Worm (Caenorhabditis elegans) whole organism, L4 larva: ENCODE results near the gene his-70.
A peak's percentile ranks its signal among the peaks of the same experiment; 100 is the strongest.

Experiments
- D1046.2 ChIP-seq: fragments of 200-800 bp; sonication (Bioruptor generic); IDR thresholded peaks from 2 replicates; pipeline ENCODE4 v1.3.6; 2022; ENCODE audit warnings: missing genetic modification characterization, missing compliant biosample characterization
- F37D6.2 ChIP-seq: sonication (generic microtip); optimal IDR thresholded peaks from 2 replicates; lab custom pipeline; 2016; ENCODE audit warnings: mild to moderate bottlenecking, missing genetic modification characterization, missing compliant biosample characterization
- T26A8.4 ChIP-seq: fragments of 200-800 bp; sonication (Bioruptor generic); IDR thresholded peaks from 2 replicates; pipeline ENCODE4 v1.3.6; 2022; ENCODE audit warnings: missing genetic modification characterization, missing compliant biosample characterization
- Y75B8A.6 ChIP-seq: fragments of 200-800 bp; sonication (Bioruptor generic); IDR thresholded peaks from 2 replicates; pipeline ENCODE4 v1.3.6; 2022; ENCODE audit warnings: missing genetic modification reagents, missing genetic modification characterization, missing compliant biosample characterization
- aha-1 ChIP-seq: fragments of 150-350 bp; peaks from one replicate; lab custom pipeline; 2014; ENCODE audit warnings: missing biosample characterization, missing genetic modification characterization
- aly-2 ChIP-seq: sonication (generic microtip); optimal IDR thresholded peaks from 2 replicates; lab custom pipeline; 2018; ENCODE audit warnings: missing biosample characterization, missing genetic modification characterization
- ceh-20 ChIP-seq: fragments of 200-800 bp; sonication (Bioruptor generic); IDR thresholded peaks from 2 replicates; pipeline ENCODE4 v1.3.6; 2022; ENCODE audit warnings: missing genetic modification reagents, missing genetic modification characterization, missing compliant biosample characterization
- ceh-32 ChIP-seq: sonication (generic microtip); optimal IDR thresholded peaks from 2 replicates; lab custom pipeline; 2016; ENCODE audit warnings: mild to moderate bottlenecking, missing genetic modification characterization, missing compliant biosample characterization; ENCODE audit not compliant: poor library complexity
- daf-12 ChIP-seq: fragments of 150-350 bp; optimal IDR thresholded peaks from 2 replicates; lab custom pipeline; 2014; ENCODE audit warnings: missing biosample characterization, missing genetic modification reagents, missing genetic modification characterization
- daf-19 ChIP-seq: fragments of 200-800 bp; sonication (Bioruptor generic); conservative IDR thresholded peaks from 2 replicates; pipeline ENCODE4 v1.3.6; 2022; ENCODE audit warnings: missing genetic modification characterization, missing compliant biosample characterization
- dmd-6 ChIP-seq: fragments of 200-800 bp; sonication (Bioruptor generic); IDR thresholded peaks from 2 replicates; pipeline ENCODE4 v1.3.6; 2022; ENCODE audit warnings: missing genetic modification reagents, missing genetic modification characterization, missing compliant biosample characterization
- duxl-1 ChIP-seq: sonication (generic microtip); optimal IDR thresholded peaks from 2 replicates; lab custom pipeline; 2016; ENCODE audit warnings: mild to moderate bottlenecking, missing genetic modification characterization, moderate library complexity, missing compliant biosample characterization; ENCODE audit not compliant: poor library complexity
- egl-27 ChIP-seq: sonication (generic microtip); optimal IDR thresholded peaks from 3 replicates; lab custom pipeline; 2017; ENCODE audit warnings: missing biosample characterization, missing genetic modification reagents, missing genetic modification characterization
- egl-43 ChIP-seq: fragments of 200-800 bp; sonication (Bioruptor generic); IDR thresholded peaks from 2 replicates; pipeline ENCODE4 v1.3.6; 2022; ENCODE audit warnings: missing genetic modification reagents, missing genetic modification characterization, missing compliant biosample characterization
- fos-1 ChIP-seq: fragments of 150-350 bp; optimal IDR thresholded peaks from 2 replicates; lab custom pipeline; 2014; ENCODE audit warnings: missing biosample characterization, missing genetic modification characterization
- gei-8 ChIP-seq: fragments of 200-800 bp; sonication (Bioruptor generic); optimal IDR thresholded peaks from 2 replicates; lab custom pipeline; 2018; ENCODE audit warnings: mild to moderate bottlenecking, missing genetic modification characterization, missing compliant biosample characterization
- hmg-1.1 ChIP-seq: fragments of 200-800 bp; sonication (Bioruptor generic); IDR thresholded peaks from 2 replicates; pipeline ENCODE4 v1.3.6; 2022; ENCODE audit warnings: missing genetic modification reagents, missing genetic modification characterization, missing compliant biosample characterization
- lin-1 ChIP-seq: fragments of 200-800 bp; sonication (Bioruptor generic); IDR thresholded peaks from 2 replicates; pipeline ENCODE4 v1.3.6; 2022; ENCODE audit warnings: missing genetic modification reagents, missing genetic modification characterization, missing compliant biosample characterization
- lsy-2 ChIP-seq, 2 experiments: fragments of 150-350 bp in 1 of 2; sonication (generic microtip) in 1 of 2; optimal IDR thresholded peaks; 2 replicates each; lab custom pipeline; 2014 to 2017; ENCODE audit warnings: missing biosample characterization in 2 of 2, missing genetic modification characterization in 2 of 2
- madf-5 ChIP-seq, 2 experiments: fragments of 200-800 bp; sonication (Bioruptor generic); IDR thresholded peaks; 2 replicates each; pipeline ENCODE4 v1.3.6; 2022; ENCODE audit warnings: missing compliant biosample characterization in 2 of 2, missing genetic modification characterization in 2 of 2
- mes-2 ChIP-seq: sonication (generic microtip); optimal IDR thresholded peaks from 2 replicates; lab custom pipeline; 2016; ENCODE audit warnings: missing genotype, mild to moderate bottlenecking, missing genetic modification characterization, missing compliant biosample characterization; ENCODE audit not compliant: poor library complexity, severe bottlenecking
- nhr-11 ChIP-seq: fragments of 150-350 bp; optimal IDR thresholded peaks from 2 replicates; lab custom pipeline; 2014; ENCODE audit warnings: missing biosample characterization, missing genetic modification characterization
- nhr-237 ChIP-seq: sonication (generic microtip); optimal IDR thresholded peaks from 2 replicates; lab custom pipeline; 2017; ENCODE audit warnings: missing biosample characterization, missing genetic modification characterization
- nhr-25 ChIP-seq: sonication (generic microtip); optimal IDR thresholded peaks from 2 replicates; lab custom pipeline; 2017; ENCODE audit warnings: missing genetic modification characterization, mild to moderate bottlenecking, missing compliant biosample characterization, antibody characterized with exemption, moderate library complexity, borderline replicate concordance; ENCODE audit not compliant: insufficient read depth
- nhr-42 ChIP-seq: fragments of 200-800 bp; sonication (Bioruptor generic); IDR thresholded peaks from 2 replicates; pipeline ENCODE4 v1.3.6; 2022; ENCODE audit warnings: missing genetic modification characterization, missing compliant biosample characterization
- nhr-48 ChIP-seq: sonication (generic microtip); optimal IDR thresholded peaks from 2 replicates; lab custom pipeline; 2016; ENCODE audit warnings: mild to moderate bottlenecking, missing genetic modification characterization, missing compliant biosample characterization
- pha-4 ChIP-seq, 2 experiments: fragments of 150-350 bp in 1 of 2; fragments of 200-800 bp in 1 of 2; sonication (Bioruptor generic) in 1 of 2; IDR thresholded peaks in 1 of 2; optimal IDR thresholded peaks in 1 of 2; 2 replicates each; pipeline versions ENCODE4 v1.3.6 to Lab custom; 2014 to 2022; ENCODE audit warnings: missing genetic modification characterization in 2 of 2, missing genetic modification reagents in 2 of 2, missing biosample characterization in 1 of 2, missing compliant biosample characterization in 1 of 2
- pqm-1 ChIP-seq: sonication (generic microtip); optimal IDR thresholded peaks from 2 replicates; lab custom pipeline; 2017; ENCODE audit warnings: missing biosample characterization, missing genetic modification characterization
- set-16 ChIP-seq: fragments of 200-800 bp; sonication (Bioruptor generic); IDR thresholded peaks from 2 replicates; pipeline ENCODE4 v1.3.6; 2022; ENCODE audit warnings: missing genetic modification reagents, missing genetic modification characterization, missing compliant biosample characterization
- skn-1 ChIP-seq: fragments of 150-350 bp; optimal IDR thresholded peaks from 2 replicates; lab custom pipeline; 2014; ENCODE audit warnings: missing biosample characterization, missing genetic modification characterization
- spr-1 ChIP-seq: sonication (generic microtip); optimal IDR thresholded peaks from 2 replicates; lab custom pipeline; 2016; ENCODE audit warnings: mild to moderate bottlenecking, missing genetic modification characterization, missing compliant biosample characterization
- spr-3 ChIP-seq: fragments of 200-800 bp; sonication (Bioruptor generic); optimal IDR thresholded peaks from 2 replicates; lab custom pipeline; 2018; ENCODE audit warnings: mild to moderate bottlenecking, missing genetic modification characterization, missing compliant biosample characterization
- zag-1 ChIP-seq: fragments of 150-350 bp; optimal IDR thresholded peaks from 2 replicates; lab custom pipeline; 2014; ENCODE audit warnings: missing biosample characterization, missing genetic modification characterization
- zfp-2 ChIP-seq: sonication (generic microtip); optimal IDR thresholded peaks from 2 replicates; lab custom pipeline; 2016; ENCODE audit warnings: mild to moderate bottlenecking, missing genetic modification characterization, missing compliant biosample characterization
- ztf-7 ChIP-seq: fragments of 150-350 bp; optimal IDR thresholded peaks from 2 replicates; lab custom pipeline; 2014; ENCODE audit warnings: missing biosample characterization, missing genetic modification characterization

The his-70 gene

DNA sequence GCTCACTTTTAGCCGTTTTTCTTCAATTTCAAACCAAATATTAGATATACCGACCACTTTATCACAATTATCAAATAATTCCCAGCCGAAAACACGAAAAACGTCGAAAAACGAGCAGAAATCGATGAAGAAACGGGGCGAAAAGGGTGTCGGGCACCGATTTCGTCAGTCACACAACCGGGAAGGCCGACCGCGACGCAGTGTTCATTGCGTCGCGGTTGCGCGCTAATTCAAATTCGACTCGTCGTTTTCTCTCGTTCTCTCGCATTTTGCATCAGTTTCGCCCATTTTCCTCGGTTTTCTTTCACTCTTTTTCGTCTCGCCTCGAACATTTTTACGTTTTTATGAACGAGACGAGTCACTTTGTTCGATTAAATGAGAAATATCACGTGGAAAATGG lies 27.6 kb upstream of the his-70 start (continued):
- TF ChIP-seq gei-8 (GFP tag; lab: Kevin White, UChicago) (no peak), madf-5 (GFP tag; IDR thresholded peaks at IDR 0.05; lab: Robert Waterston, UW) (no peak), F37D6.2 (tag; lab: Kevin White, UChicago) (peak; percentile 46), spr-1 (tag; lab: Kevin White, UChicago) (no peak), aly-2 (no peak), spr-3 (GFP tag; lab: Kevin White, UChicago) (no peak), daf-19 (no peak), egl-27 (no peak), pqm-1 (tag; lab: Kevin White, UChicago) (no peak), lsy-2 (tag; optimal IDR thresholded peaks at IDR 0.05; lab: Kevin White, UChicago) (peak in 1 of 2 experiments; percentile 89)

DNA sequence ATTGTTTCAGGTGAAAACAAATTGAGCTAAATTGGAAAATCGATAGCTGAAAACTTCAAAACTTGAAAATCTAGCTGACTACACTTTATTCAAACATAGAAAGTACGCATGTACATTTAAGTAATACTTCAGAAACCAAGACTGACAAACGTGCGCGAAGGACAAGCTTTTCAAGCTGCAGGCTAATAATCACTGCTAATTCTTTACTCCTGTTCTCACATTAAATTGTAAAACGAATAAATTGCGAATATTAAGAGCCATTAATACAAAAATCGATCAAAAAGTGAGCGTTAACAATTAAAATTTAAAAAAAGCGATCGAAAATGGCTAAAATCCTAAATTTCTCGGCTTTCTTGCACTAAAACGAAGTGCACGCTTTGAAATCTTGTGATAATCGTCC lies 27.1 kb upstream of the his-70 start:
- TF ChIP-seq aha-1 (tag; lab: Kevin White, UChicago) (peak; percentile 80), D1046.2 (no peak)

DNA sequence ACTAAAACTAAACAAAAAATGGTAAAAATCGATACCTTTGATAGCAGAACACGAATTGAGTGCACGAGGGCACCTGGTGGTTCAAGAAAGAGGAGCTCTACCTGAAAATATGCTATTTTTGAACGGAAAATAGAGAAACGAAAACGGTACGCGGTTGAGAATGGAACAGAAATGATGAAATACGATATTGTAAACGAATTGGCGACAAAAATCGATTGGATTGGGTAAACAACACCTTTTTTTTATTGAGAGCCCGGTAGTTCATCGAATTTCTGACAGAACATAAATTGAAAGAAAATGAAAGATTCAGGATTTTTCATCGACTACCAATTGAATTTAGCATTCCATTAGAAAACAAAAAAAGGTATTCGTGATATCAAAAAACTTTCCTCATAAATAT lies 26.6 kb upstream of the his-70 start, which contains the start of gene kin-19:
Gene kin-19, minus strand, starts transcription at position 101 of the 400 bp plus-strand sequence.
- no peak for TF ChIP-seq ceh-32 (tag; lab: Kevin White, UChicago)
- no peak for TF ChIP-seq aha-1 (tag; lab: Kevin White, UChicago)
- no peak for TF ChIP-seq nhr-25 (tag; lab: Kevin White, UChicago)
- no peak for TF ChIP-seq madf-5 (GFP tag; IDR thresholded peaks at IDR 0.05; lab: Robert Waterston, UW)
- TF ChIP-seq mes-2 (tag; lab: Kevin White, UChicago) = no peak
- TF ChIP-seq daf-12 = no peak

DNA sequence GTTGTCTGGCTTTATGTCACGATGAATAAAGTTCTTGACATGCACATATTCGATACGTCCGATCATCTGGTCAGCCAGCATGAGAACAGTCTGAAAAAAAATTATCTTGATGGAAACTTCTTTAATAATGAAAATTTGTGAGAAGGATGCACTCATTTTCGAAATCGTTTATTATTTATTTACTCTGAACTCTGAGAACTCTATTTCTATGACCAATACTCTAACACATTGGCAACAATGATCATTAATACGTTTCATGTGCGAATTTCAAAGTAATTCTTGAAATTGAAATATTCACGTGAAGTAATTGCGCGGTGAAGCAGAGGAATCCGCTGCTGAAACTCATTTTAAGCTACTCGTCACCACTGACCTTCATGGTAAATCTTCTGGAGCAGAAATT lies 25.7 kb upstream of the his-70 start:
- TF ChIP-seq set-16 (GFP tag; lab: Robert Waterston, UW) (no peak), lin-1 (GFP tag; lab: Robert Waterston, UW) (no peak), zfp-2 (tag; lab: Kevin White, UChicago) (no peak), skn-1 (tag; lab: Kevin White, UChicago) (no peak), ceh-20 (GFP tag; lab: Robert Waterston, UW) (no peak), ceh-32 (tag; lab: Kevin White, UChicago) (no peak), ztf-7 (tag; lab: Kevin White, UChicago) (no peak), aha-1 (tag; lab: Kevin White, UChicago) (peak; percentile 92), T26A8.4 (GFP tag; lab: Robert Waterston, UW) (0 out of 2 replicates have a peak, but pooled peaks have one; percentile 3), nhr-48 (no peak), fos-1 (tag; lab: Kevin White, UChicago) (no peak), egl-43 (GFP tag; lab: Robert Waterston, UW) (no peak), nhr-42 (GFP tag; lab: Robert Waterston, UW) (no peak)

DNA sequence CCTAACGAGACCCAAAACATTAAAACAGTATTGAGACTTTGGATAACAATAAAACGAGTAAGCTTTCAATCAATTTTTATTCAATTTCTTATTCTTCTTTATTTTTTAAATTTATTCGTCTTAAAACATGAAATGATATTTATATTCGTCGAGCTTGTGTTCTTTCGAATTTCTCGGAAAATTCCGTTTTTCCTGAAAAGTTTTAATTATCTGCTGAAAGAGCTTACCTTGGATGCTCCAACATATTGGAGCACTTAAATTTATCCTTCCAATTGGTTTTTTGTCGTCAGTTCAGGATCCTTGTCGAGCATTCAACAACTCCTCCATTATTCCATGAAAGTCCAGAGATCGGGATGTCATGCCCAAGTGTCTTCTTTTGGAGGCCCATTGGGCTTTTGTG lies 23.5 kb upstream of the his-70 start:
- peak; percentile 4 for TF ChIP-seq duxl-1 (tag; lab: Kevin White, UChicago)
- no peak for TF ChIP-seq hmg-1.1
- TF ChIP-seq pha-4 (GFP tag; IDR thresholded peaks at IDR 0.05; lab: Robert Waterston, UW) = no peak
- TF ChIP-seq pha-4 (tag; optimal IDR thresholded peaks at IDR 0.05; lab: Kevin White, UChicago) = no peak
- no peak for TF ChIP-seq Y75B8A.6 (GFP tag; lab: Robert Waterston, UW)
- TF ChIP-seq pqm-1 (tag; lab: Kevin White, UChicago) = no peak
- peak; percentile 94 for TF ChIP-seq aha-1 (tag; lab: Kevin White, UChicago)
- TF ChIP-seq nhr-42 (GFP tag; lab: Robert Waterston, UW) = no peak
- TF ChIP-seq nhr-237 (tag; lab: Kevin White, UChicago) = no peak
- TF ChIP-seq nhr-11 = no peak
- TF ChIP-seq zag-1 (tag; lab: Kevin White, UChicago) = no peak
- no peak for TF ChIP-seq dmd-6 (GFP tag; lab: Robert Waterston, UW)
